Worm (Caenorhabditis elegans) whole organism, L4/young adult: ENCODE measurements around the gene F52D2.6.

Experiments
- W03F9.2 ChIP-seq: fragments of 150-350 bp; optimal IDR thresholded peaks from 2 replicates; lab custom pipeline; 2014; ENCODE audit warnings: missing biosample characterization, missing genetic modification characterization
- dao-5 ChIP-seq: sonication (generic microtip); optimal IDR thresholded peaks from 2 replicates; lab custom pipeline; 2016; ENCODE audit warnings: missing genotype, missing genetic modification characterization, moderate library complexity, missing compliant biosample characterization
- him-1 ChIP-seq: sonication (generic microtip); optimal IDR thresholded peaks from 2 replicates; lab custom pipeline; 2016; ENCODE audit warnings: missing genotype, missing genetic modification reagents, missing genetic modification characterization, missing compliant biosample characterization

- TF ChIP-seq W03F9.2 (no peak), him-1 (tag; lab: Kevin White, UChicago) (no peak), dao-5 (no peak)
Measured at ce11 chrX:1998825-1999224, 23.0 kb downstream of the F52D2.6 start.
